Worm (Caenorhabditis elegans) whole organism, mixed stage, embryonic: ENCODE results near the gene H02F09.2.
A peak's percentile ranks its signal among the peaks of the same experiment; 100 is the strongest.

Experiments used
- M03D4.4 ChIP-seq: sonication (generic microtip); optimal IDR thresholded peaks from 2 replicates; lab custom pipeline; 2017; ENCODE audit warnings: mild to moderate bottlenecking, missing genetic modification characterization, missing compliant biosample characterization
- bed-3 ChIP-seq: fragments of 200-800 bp; sonication (Bioruptor generic); optimal IDR thresholded peaks from 3 replicates; lab custom pipeline; 2018; ENCODE audit warnings: mild to moderate bottlenecking, missing genetic modification characterization, moderate library complexity, missing compliant biosample characterization
- blmp-1 ChIP-seq: fragments of 150-350 bp; optimal IDR thresholded peaks from 2 replicates; lab custom pipeline; 2014; ENCODE audit warnings: missing biosample characterization, missing genetic modification characterization
- ceh-39 ChIP-seq: fragments of 150-350 bp; optimal IDR thresholded peaks from 2 replicates; lab custom pipeline; 2014; ENCODE audit warnings: missing biosample characterization, missing genetic modification characterization
- ceh-43 ChIP-seq: fragments of 200-800 bp; sonication (Bioruptor generic); optimal IDR thresholded peaks from 2 replicates; lab custom pipeline; 2018; ENCODE audit warnings: mild to moderate bottlenecking, missing genetic modification characterization, moderate library complexity, missing compliant biosample characterization
- ces-1 ChIP-seq: fragments of 150-350 bp; optimal IDR thresholded peaks from 2 replicates; lab custom pipeline; 2014; ENCODE audit warnings: missing biosample characterization, missing genetic modification reagents, missing genetic modification characterization
- cnd-1 ChIP-seq: fragments of 200-800 bp; sonication (Bioruptor generic); optimal IDR thresholded peaks from 2 replicates; lab custom pipeline; 2018; ENCODE audit warnings: mild to moderate bottlenecking, missing genetic modification characterization, missing compliant biosample characterization
- drap-1 ChIP-seq: fragments of 200-800 bp; sonication (Bioruptor generic); optimal IDR thresholded peaks from 3 replicates; lab custom pipeline; 2018; ENCODE audit warnings: mild to moderate bottlenecking, missing genetic modification characterization, missing compliant biosample characterization
- elt-3 ChIP-seq: fragments of 150-350 bp; optimal IDR thresholded peaks from 2 replicates; lab custom pipeline; 2014; ENCODE audit warnings: missing biosample characterization, missing genetic modification characterization
- flh-1 ChIP-seq: fragments of 200-800 bp; sonication (Bioruptor generic); optimal IDR thresholded peaks from 2 replicates; lab custom pipeline; 2018; ENCODE audit warnings: mild to moderate bottlenecking, missing genetic modification characterization, moderate library complexity, missing compliant biosample characterization
- ham-2 ChIP-seq: fragments of 200-800 bp; sonication (Bioruptor generic); optimal IDR thresholded peaks from 2 replicates; lab custom pipeline; 2018; ENCODE audit warnings: mild to moderate bottlenecking, missing genetic modification characterization, missing compliant biosample characterization
- hlh-1 ChIP-seq: fragments of 150-350 bp; optimal IDR thresholded peaks from 2 replicates; lab custom pipeline; 2014; ENCODE audit warnings: missing biosample characterization, missing genetic modification reagents, missing genetic modification characterization
- lin-13 ChIP-seq: fragments of 150-350 bp; optimal IDR thresholded peaks from 2 replicates; lab custom pipeline; 2014; ENCODE audit warnings: missing biosample characterization, missing genetic modification characterization
- lin-32 ChIP-seq: fragments of 200-800 bp; sonication (Bioruptor generic); optimal IDR thresholded peaks from 2 replicates; lab custom pipeline; 2018; ENCODE audit warnings: mild to moderate bottlenecking, missing genetic modification characterization, missing compliant biosample characterization
- lsy-2 ChIP-seq: fragments of 150-350 bp; optimal IDR thresholded peaks from 2 replicates; lab custom pipeline; 2014; ENCODE audit warnings: missing biosample characterization, missing genetic modification characterization
- mab-5 ChIP-seq: fragments of 150-350 bp; optimal IDR thresholded peaks from 2 replicates; lab custom pipeline; 2014; ENCODE audit warnings: missing biosample characterization, missing genetic modification characterization
- mep-1 ChIP-seq: fragments of 150-350 bp; optimal IDR thresholded peaks from 2 replicates; lab custom pipeline; 2017; ENCODE audit warnings: missing biosample characterization, missing genetic modification reagents, missing genetic modification characterization, inconsistent platforms
- mls-2 ChIP-seq: sonication (generic microtip); optimal IDR thresholded peaks from 2 replicates; lab custom pipeline; 2016; ENCODE audit warnings: mild to moderate bottlenecking, missing genetic modification characterization, moderate library complexity, missing compliant biosample characterization
- nhr-2 ChIP-seq: fragments of 150-350 bp; optimal IDR thresholded peaks from 2 replicates; lab custom pipeline; 2014; ENCODE audit warnings: missing biosample characterization, missing genetic modification characterization
- nhr-237 ChIP-seq: fragments of 150-350 bp; optimal IDR thresholded peaks from 2 replicates; lab custom pipeline; 2014; ENCODE audit warnings: missing biosample characterization, missing genetic modification characterization
- nhr-28 ChIP-seq: fragments of 150-350 bp; optimal IDR thresholded peaks from 2 replicates; lab custom pipeline; 2014; ENCODE audit warnings: missing biosample characterization, missing genetic modification characterization
- nhr-76 ChIP-seq: sonication (generic microtip); optimal IDR thresholded peaks from 2 replicates; lab custom pipeline; 2017; ENCODE audit warnings: missing biosample characterization, missing genetic modification characterization
- sem-2 ChIP-seq: fragments of 200-800 bp; sonication (Bioruptor generic); optimal IDR thresholded peaks from 2 replicates; lab custom pipeline; 2018; ENCODE audit warnings: mild to moderate bottlenecking, missing genetic modification characterization, missing compliant biosample characterization
- snpc-4 ChIP-seq: fragments of 150-350 bp; optimal IDR thresholded peaks from 2 replicates; lab custom pipeline; 2014; ENCODE audit warnings: missing biosample characterization, missing genetic modification characterization
- sptf-1 ChIP-seq: sonication (generic microtip); optimal IDR thresholded peaks from 2 replicates; lab custom pipeline; 2017; ENCODE audit warnings: mild to moderate bottlenecking, missing genetic modification characterization, moderate library complexity, missing compliant biosample characterization
- tbx-8 ChIP-seq: fragments of 200-800 bp; sonication (Bioruptor generic); optimal IDR thresholded peaks from 2 replicates; lab custom pipeline; 2018; ENCODE audit warnings: mild to moderate bottlenecking, missing genetic modification characterization, moderate library complexity, missing compliant biosample characterization
- unc-120 ChIP-seq: sonication (generic microtip); optimal IDR thresholded peaks from 2 replicates; lab custom pipeline; 2017; ENCODE audit warnings: missing genetic modification characterization, missing compliant biosample characterization; ENCODE audit not compliant: poor library complexity, severe bottlenecking
- unc-62 ChIP-seq: fragments of 150-350 bp; optimal IDR thresholded peaks from 2 replicates; lab custom pipeline; 2014; ENCODE audit warnings: missing biosample characterization, missing genetic modification reagents, missing genetic modification characterization
- zip-8 ChIP-seq: fragments of 150-350 bp; optimal IDR thresholded peaks from 2 replicates; lab custom pipeline; 2014; ENCODE audit warnings: missing biosample characterization, missing genetic modification characterization

The H02F09.2 gene

DNA sequence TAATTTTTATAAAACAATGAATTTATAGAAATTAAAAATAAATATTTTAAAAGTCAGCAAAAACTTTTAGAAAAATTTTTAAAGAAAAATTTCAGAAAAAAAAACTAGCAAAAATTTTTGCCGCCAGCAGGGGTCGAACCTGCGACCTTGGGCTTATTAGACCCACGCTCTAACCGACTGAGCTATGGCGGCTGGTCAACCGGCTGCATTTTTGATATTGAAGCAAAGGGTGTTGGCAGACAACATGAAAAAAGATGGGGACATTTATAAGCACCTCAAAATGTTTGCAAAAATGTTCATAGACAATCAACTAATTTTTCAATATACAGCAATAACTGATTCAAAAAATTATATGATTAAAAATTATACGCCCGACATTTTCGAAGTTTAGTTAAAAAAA, 17.9 kb downstream of the H02F09.2 start:
- no peak for TF ChIP-seq blmp-1
- no peak for TF ChIP-seq tbx-8 (GFP tag; lab: Kevin White, UChicago)
- no peak for TF ChIP-seq sptf-1
- TF ChIP-seq flh-1 (GFP tag; lab: Kevin White, UChicago), result no peak
- TF ChIP-seq snpc-4, result no peak
- TF ChIP-seq ceh-43 (GFP tag; lab: Kevin White, UChicago), result no peak
- no peak for TF ChIP-seq lin-32
- no peak for TF ChIP-seq elt-3 (tag; lab: Kevin White, UChicago)
- TF ChIP-seq sem-2 (GFP tag; lab: Kevin White, UChicago), result no peak
- TF ChIP-seq mab-5 (tag; lab: Kevin White, UChicago), result no peak
- TF ChIP-seq M03D4.4 (tag; lab: Kevin White, UChicago), result no peak
- TF ChIP-seq nhr-237 (tag; lab: Kevin White, UChicago), result no peak
- TF ChIP-seq ces-1 (GFP tag; lab: Kevin White, UChicago), result no peak
- no peak for TF ChIP-seq ceh-39 (tag; lab: Kevin White, UChicago)
- no peak for TF ChIP-seq lin-13 (tag; lab: Kevin White, UChicago)
- no peak for TF ChIP-seq ham-2 (GFP tag; lab: Kevin White, UChicago)
- TF ChIP-seq unc-62 (GFP tag; lab: Kevin White, UChicago), result no peak
- no peak for TF ChIP-seq lsy-2 (tag; lab: Kevin White, UChicago)
- no peak for TF ChIP-seq unc-120
- no peak for TF ChIP-seq hlh-1 (tag; lab: Kevin White, UChicago)

DNA sequence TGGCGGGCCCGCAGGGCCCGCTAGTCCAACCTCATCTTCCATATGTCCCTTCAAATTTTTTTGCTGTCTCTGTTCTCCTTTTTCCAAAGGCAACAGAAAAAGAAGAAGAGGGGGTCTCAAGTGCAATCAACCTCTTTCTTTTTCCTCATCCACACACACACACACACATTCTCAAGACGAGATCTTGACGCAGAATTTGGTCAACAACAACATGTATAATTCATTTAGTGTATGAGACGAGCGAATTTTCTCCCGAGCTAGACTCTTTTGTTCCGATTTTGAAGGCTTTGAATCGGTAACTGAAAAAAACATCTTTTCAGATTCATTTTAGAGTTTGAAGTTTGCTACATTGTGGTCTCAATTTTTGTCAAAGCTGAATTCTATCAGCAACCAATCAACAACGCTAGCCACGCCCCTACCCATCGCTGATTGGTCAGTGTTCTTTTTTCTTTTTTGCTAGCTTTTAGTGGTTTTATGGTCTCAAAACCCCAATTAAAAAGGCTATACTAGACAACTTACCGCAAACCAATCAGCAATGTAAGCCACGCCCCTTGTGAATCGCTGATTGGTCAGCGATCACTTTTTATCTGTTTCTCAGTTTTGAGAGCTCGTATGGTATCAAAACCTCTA, 26.1 kb downstream of the H02F09.2 start:
- TF ChIP-seq ces-1 (GFP tag; lab: Kevin White, UChicago) (peak; percentile 81), hlh-1 (tag; lab: Kevin White, UChicago) (no peak), nhr-28 (no peak)

DNA sequence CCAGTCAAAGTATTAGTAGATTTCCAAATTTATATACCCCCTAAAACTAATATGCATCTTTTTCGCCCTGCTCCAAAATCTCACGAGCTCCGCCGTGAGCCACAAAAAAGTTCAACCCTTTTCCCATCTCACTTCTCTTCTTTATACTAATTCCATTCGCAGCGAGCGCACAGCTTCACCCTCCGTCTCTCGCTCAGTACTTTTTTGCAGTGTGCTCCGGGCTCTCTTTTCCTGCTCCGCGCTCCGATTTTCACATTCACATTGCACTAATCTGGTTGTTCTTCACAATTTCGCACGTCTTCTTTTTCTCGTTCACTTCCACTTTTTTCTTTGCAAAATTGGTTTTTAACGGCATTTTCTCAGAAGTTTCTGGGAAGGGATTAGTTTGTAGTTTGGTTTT, 27.2 kb downstream of the H02F09.2 start:
- TF ChIP-seq bed-3 (GFP tag; lab: Kevin White, UChicago) (no peak), ces-1 (GFP tag; lab: Kevin White, UChicago) (peak; percentile 33)

DNA sequence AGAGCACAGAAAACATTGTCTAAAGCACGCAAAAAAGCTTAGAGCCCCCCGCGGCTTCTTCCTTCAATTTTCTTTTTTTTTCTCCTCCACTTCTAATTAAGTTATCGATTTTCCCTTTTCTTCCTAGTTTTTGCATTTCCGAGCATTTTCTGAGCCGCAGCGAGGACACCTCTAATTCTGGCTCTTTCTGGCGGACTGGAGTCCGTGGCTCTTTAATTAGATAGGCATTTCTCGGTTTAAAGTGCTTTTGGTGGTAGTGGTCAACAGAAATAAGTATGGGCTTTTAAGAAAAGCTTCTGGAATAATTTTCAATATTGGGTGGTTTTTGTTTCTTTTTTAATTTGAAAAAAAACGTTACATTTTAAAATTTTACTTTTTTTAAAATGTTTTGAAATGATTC, 29.5 kb downstream of the H02F09.2 start:
- TF ChIP-seq bed-3 (GFP tag; lab: Kevin White, UChicago), result no peak
- peak; percentile 90 for TF ChIP-seq ces-1 (GFP tag; lab: Kevin White, UChicago)

- no peak for TF ChIP-seq ceh-39 (tag; lab: Kevin White, UChicago)
- TF ChIP-seq ces-1 (GFP tag; lab: Kevin White, UChicago), result no peak
- TF ChIP-seq sem-2 (GFP tag; lab: Kevin White, UChicago), result peak; percentile 43
- no peak for TF ChIP-seq drap-1 (GFP tag; lab: Kevin White, UChicago)
Observed at ce11 chrX:1602548-1602947, 30.5 kb downstream of the H02F09.2 start.

- TF ChIP-seq mep-1 (tag; lab: Kevin White, UChicago) (no peak), sptf-1 (peak; percentile 15), zip-8 (tag; lab: Kevin White, UChicago) (no peak), mls-2 (tag; lab: Kevin White, UChicago) (peak; percentile 36), nhr-2 (peak; percentile 53)
Observed at ce11 chrX:1603027-1603426, 31.0 kb downstream of the H02F09.2 start.

DNA sequence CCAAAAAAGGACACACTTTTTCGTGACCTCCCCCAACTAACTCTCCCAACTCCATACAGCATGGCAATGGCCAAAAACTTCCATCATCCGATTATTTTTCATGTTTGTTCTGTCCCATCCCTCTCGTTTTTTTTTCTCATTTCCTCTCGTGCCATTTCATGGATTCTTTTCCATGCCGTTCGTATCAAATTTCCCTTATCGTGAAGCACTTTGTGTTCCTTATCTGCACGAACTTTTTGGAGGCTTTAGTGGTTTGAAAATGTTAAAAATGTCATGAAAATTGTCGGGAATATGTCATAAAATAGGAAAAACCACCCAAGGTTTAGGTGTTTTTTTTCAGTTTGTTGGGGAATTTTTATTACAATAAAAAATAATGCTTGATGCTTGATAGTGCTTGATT, 31.7 kb downstream of the H02F09.2 start:
- no peak for TF ChIP-seq drap-1 (GFP tag; lab: Kevin White, UChicago)
- no peak for TF ChIP-seq sptf-1
- no peak for TF ChIP-seq ham-2 (GFP tag; lab: Kevin White, UChicago)
- TF ChIP-seq unc-62 (GFP tag; lab: Kevin White, UChicago), result no peak
- no peak for TF ChIP-seq snpc-4
- no peak for TF ChIP-seq ceh-43 (GFP tag; lab: Kevin White, UChicago)
- TF ChIP-seq nhr-76, result no peak
- TF ChIP-seq mab-5 (tag; lab: Kevin White, UChicago), result no peak
- no peak for TF ChIP-seq sem-2 (GFP tag; lab: Kevin White, UChicago)
- TF ChIP-seq ces-1 (GFP tag; lab: Kevin White, UChicago), result no peak
- TF ChIP-seq nhr-28, result no peak
- no peak for TF ChIP-seq lsy-2 (tag; lab: Kevin White, UChicago)
- no peak for TF ChIP-seq cnd-1
- TF ChIP-seq, all 35 proteins: peak for 0
